Worm (Caenorhabditis elegans) whole organism, young adult: ENCODE results near the gene snfc-5.
A peak's percentile ranks its signal among the peaks of the same experiment; 100 is the strongest.

Experiments
- B0261.1 ChIP-seq: sonication (generic microtip); optimal IDR thresholded peaks from 2 replicates; lab custom pipeline; 2016; ENCODE audit warnings: mild to moderate bottlenecking, missing genetic modification characterization, moderate library complexity, missing compliant biosample characterization
- B0336.3 ChIP-seq: fragments of 200-800 bp; sonication (Bioruptor generic); IDR thresholded peaks from 2 replicates; pipeline ENCODE4 v1.3.6; 2022; ENCODE audit warnings: missing genetic modification characterization, missing compliant biosample characterization
- D2030.7 ChIP-seq: fragments of 200-800 bp; sonication (Bioruptor generic); IDR thresholded peaks from 2 replicates; pipeline ENCODE4 v1.3.6; 2022; ENCODE audit warnings: missing genetic modification reagents, missing genetic modification characterization, missing compliant biosample characterization
- F33H1.4 ChIP-seq: fragments of 200-800 bp; sonication (Bioruptor generic); IDR thresholded peaks from 2 replicates; pipeline ENCODE4 v1.3.6; 2022; ENCODE audit warnings: missing genetic modification reagents, missing genetic modification characterization, missing compliant biosample characterization
- K11D2.4 ChIP-seq: fragments of 200-800 bp; sonication (Bioruptor generic); IDR thresholded peaks from 2 replicates; pipeline ENCODE4 v1.3.6; 2022; ENCODE audit warnings: missing genetic modification reagents, missing genetic modification characterization, missing compliant biosample characterization
- T07F8.4 ChIP-seq: sonication (generic microtip); optimal IDR thresholded peaks from 2 replicates; lab custom pipeline; 2016; ENCODE audit warnings: mild to moderate bottlenecking, missing genetic modification characterization, moderate library complexity, missing compliant biosample characterization
- T26A5.8 ChIP-seq: sonication (generic microtip); optimal IDR thresholded peaks from 2 replicates; lab custom pipeline; 2016; ENCODE audit warnings: missing genetic modification characterization, missing compliant biosample characterization
- Y56A3A.18 ChIP-seq: fragments of 200-800 bp; sonication (Bioruptor generic); IDR thresholded peaks from 2 replicates; pipeline ENCODE4 v1.3.6; 2022; ENCODE audit warnings: missing genetic modification reagents, missing genetic modification characterization, missing compliant biosample characterization
- Y67H2A.10 ChIP-seq: fragments of 200-800 bp; sonication (Bioruptor generic); conservative IDR thresholded peaks from 2 replicates; pipeline ENCODE4 v1.3.6; 2022; ENCODE audit warnings: missing genetic modification reagents, missing genetic modification characterization, missing compliant biosample characterization
- Y95B8A.8 ChIP-seq: fragments of 200-800 bp; sonication (Bioruptor generic); IDR thresholded peaks from 2 replicates; pipeline ENCODE4 v1.3.6; 2022; ENCODE audit warnings: missing genetic modification reagents, missing genetic modification characterization, missing compliant biosample characterization
- ama-1 ChIP-seq, 3 experiments: fragments of 150-350 bp in 1 of 3; sonication (generic microtip) in 2 of 3; optimal IDR thresholded peaks; 2 replicates each; lab custom pipeline; 2014 to 2018; ENCODE audit warnings: missing biosample characterization in 2 of 3, missing genetic modification characterization in 2 of 3, missing genetic modification reagents in 2 of 3
- attf-5 ChIP-seq: fragments of 200-800 bp; sonication (Bioruptor generic); optimal IDR thresholded peaks from 2 replicates; lab custom pipeline; 2018; ENCODE audit warnings: mild to moderate bottlenecking, missing genetic modification characterization, missing compliant biosample characterization
- bed-1 ChIP-seq: fragments of 200-800 bp; sonication (Bioruptor generic); IDR thresholded peaks from 2 replicates; pipeline ENCODE4 v1.3.6; 2022; ENCODE audit warnings: missing genetic modification reagents, missing genetic modification characterization, missing compliant biosample characterization
- cebp-1 ChIP-seq, 2 experiments: fragments of 200-800 bp in 1 of 2; sonication (Bioruptor generic) in 1 of 2; sonication (generic microtip) in 1 of 2; IDR thresholded peaks in 1 of 2; optimal IDR thresholded peaks in 1 of 2; 2 replicates each; pipeline versions ENCODE4 v1.3.6 to Lab custom; 2017 to 2022; ENCODE audit warnings: missing compliant biosample characterization in 2 of 2, missing genetic modification characterization in 2 of 2, mild to moderate bottlenecking in 1 of 2, missing genetic modification reagents in 1 of 2, moderate library complexity in 1 of 2
- ceh-58 ChIP-seq: fragments of 200-800 bp; sonication (Bioruptor generic); IDR thresholded peaks from 2 replicates; pipeline ENCODE4 v1.3.6; 2022; ENCODE audit warnings: missing genetic modification characterization, missing compliant biosample characterization
- dox-1 ChIP-seq: fragments of 200-800 bp; sonication (Bioruptor generic); IDR thresholded peaks from 2 replicates; pipeline ENCODE4 v1.3.6; 2022; ENCODE audit warnings: missing genetic modification reagents, missing genetic modification characterization, missing compliant biosample characterization
- egl-44 ChIP-seq: fragments of 200-800 bp; sonication (Bioruptor generic); IDR thresholded peaks from 2 replicates; pipeline ENCODE4 v1.3.6; 2022; ENCODE audit warnings: missing genetic modification reagents, missing genetic modification characterization, missing compliant biosample characterization
- egrh-3 ChIP-seq: fragments of 200-800 bp; sonication (Bioruptor generic); IDR thresholded peaks from 2 replicates; pipeline ENCODE4 v1.3.6; 2022; ENCODE audit warnings: missing genetic modification reagents, missing genetic modification characterization, missing compliant biosample characterization
- ekl-4 ChIP-seq: fragments of 200-800 bp; sonication (Bioruptor generic); IDR thresholded peaks from 2 replicates; pipeline ENCODE4 v1.3.6; 2022; ENCODE audit warnings: missing genetic modification reagents, missing genetic modification characterization, missing compliant biosample characterization
- fkh-3 ChIP-seq: sonication (generic microtip); optimal IDR thresholded peaks from 2 replicates; lab custom pipeline; 2016; ENCODE audit warnings: mild to moderate bottlenecking, missing genetic modification characterization, missing compliant biosample characterization
- hlh-12 ChIP-seq: sonication (generic microtip); optimal IDR thresholded peaks from 2 replicates; lab custom pipeline; 2016; ENCODE audit warnings: missing genetic modification characterization, missing compliant biosample characterization
- hmg-1.2 ChIP-seq: fragments of 200-800 bp; sonication (Bioruptor generic); IDR thresholded peaks from 2 replicates; pipeline ENCODE4 v1.3.6; 2022; ENCODE audit warnings: missing genetic modification reagents, missing genetic modification characterization, missing compliant biosample characterization
- hmg-20 ChIP-seq: fragments of 200-800 bp; sonication (Bioruptor generic); IDR thresholded peaks from 2 replicates; pipeline ENCODE4 v1.3.6; 2022; ENCODE audit warnings: missing genetic modification reagents, missing genetic modification characterization, missing compliant biosample characterization
- hrde-1 ChIP-seq: sonication (generic microtip); optimal IDR thresholded peaks from 2 replicates; lab custom pipeline; 2016; ENCODE audit warnings: missing genetic modification characterization, mild to moderate bottlenecking, missing compliant biosample characterization, moderate library complexity, missing genotype, missing genetic modification reagents, borderline replicate concordance
- lsl-1 ChIP-seq: fragments of 200-800 bp; sonication (Bioruptor generic); optimal IDR thresholded peaks from 2 replicates; lab custom pipeline; 2018; ENCODE audit warnings: mild to moderate bottlenecking, missing genetic modification characterization, moderate library complexity, missing compliant biosample characterization
- lsy-27 ChIP-seq: sonication (generic microtip); optimal IDR thresholded peaks from 2 replicates; lab custom pipeline; 2017; ENCODE audit warnings: missing genetic modification characterization, mild to moderate bottlenecking, missing compliant biosample characterization, antibody characterized with exemption, missing genotype, borderline replicate concordance; ENCODE audit not compliant: insufficient read depth
- madf-10 ChIP-seq: sonication (generic microtip); optimal IDR thresholded peaks from 2 replicates; lab custom pipeline; 2016; ENCODE audit warnings: mild to moderate bottlenecking, missing genetic modification characterization, missing compliant biosample characterization
- madf-8 ChIP-seq: fragments of 200-800 bp; sonication (Bioruptor generic); conservative IDR thresholded peaks from 2 replicates; pipeline ENCODE4 v1.3.6; 2022; ENCODE audit warnings: missing genetic modification reagents, missing genetic modification characterization, missing compliant biosample characterization
- nfyb-1 ChIP-seq: fragments of 200-800 bp; sonication (Bioruptor generic); IDR thresholded peaks from 2 replicates; pipeline ENCODE4 v1.3.6; 2022; ENCODE audit warnings: missing genetic modification reagents, missing genetic modification characterization, missing compliant biosample characterization
- nhr-27 ChIP-seq: fragments of 200-800 bp; sonication (Bioruptor generic); optimal IDR thresholded peaks from 2 replicates; lab custom pipeline; 2018; ENCODE audit warnings: mild to moderate bottlenecking, missing genetic modification characterization, moderate library complexity, missing compliant biosample characterization
- nhr-80 ChIP-seq: sonication (generic microtip); optimal IDR thresholded peaks from 2 replicates; lab custom pipeline; 2016; ENCODE audit warnings: missing genetic modification characterization, missing compliant biosample characterization
- rpc-1 ChIP-seq, 2 experiments: fragments of 150-350 bp in 1 of 2; sonication (generic microtip) in 1 of 2; optimal IDR thresholded peaks; 2 replicates each; lab custom pipeline; 2014 to 2018; ENCODE audit warnings: missing biosample characterization in 1 of 2, missing genetic modification characterization in 1 of 2, missing genetic modification reagents in 1 of 2, missing genotype in 1 of 2
- snpc-1.1 ChIP-seq: sonication (generic microtip); optimal IDR thresholded peaks from 2 replicates; lab custom pipeline; 2017; ENCODE audit warnings: missing genetic modification characterization, mild to moderate bottlenecking, missing compliant biosample characterization, antibody characterized with exemption, moderate library complexity, missing genotype, missing genetic modification reagents; ENCODE audit not compliant: insufficient read depth
- snpc-4 ChIP-seq, 5 experiments: fragments of 150-350 bp in 1 of 5; sonication (generic microtip) in 4 of 5; optimal IDR thresholded peaks; 2 replicates each; lab custom pipeline; 2014 to 2018; ENCODE audit warnings: missing genetic modification characterization in 5 of 5, missing biosample characterization in 3 of 5, antibody characterized with exemption in 2 of 5, mild to moderate bottlenecking in 2 of 5, missing compliant biosample characterization in 2 of 5, missing genotype in 2 of 5, moderate library complexity in 2 of 5, missing genetic modification reagents in 1 of 5
- somi-1 ChIP-seq: fragments of 200-800 bp; sonication (Bioruptor generic); optimal IDR thresholded peaks from 2 replicates; lab custom pipeline; 2018; ENCODE audit warnings: mild to moderate bottlenecking, missing genetic modification characterization, missing compliant biosample characterization
- tbp1 ChIP-seq: fragments of 200-800 bp; sonication (Bioruptor generic); optimal IDR thresholded peaks from 2 replicates; lab custom pipeline; 2018; ENCODE audit warnings: mild to moderate bottlenecking, missing genetic modification characterization, missing compliant biosample characterization
- tlf-1 ChIP-seq: fragments of 200-800 bp; sonication (Bioruptor generic); optimal IDR thresholded peaks from 2 replicates; lab custom pipeline; 2018; ENCODE audit warnings: mild to moderate bottlenecking, missing genetic modification characterization, missing compliant biosample characterization
- unc-130 ChIP-seq: sonication (generic microtip); optimal IDR thresholded peaks from 2 replicates; lab custom pipeline; 2016; ENCODE audit warnings: missing genetic modification reagents, missing genetic modification characterization, missing compliant biosample characterization
- xnd-1 ChIP-seq: sonication (generic microtip); optimal IDR thresholded peaks from 2 replicates; lab custom pipeline; 2016; ENCODE audit warnings: missing genotype, missing genetic modification reagents, missing genetic modification characterization, missing compliant biosample characterization
- zim-3 ChIP-seq: sonication (generic microtip); optimal IDR thresholded peaks from 2 replicates; lab custom pipeline; 2017; ENCODE audit warnings: mild to moderate bottlenecking, missing genetic modification characterization, moderate library complexity, missing compliant biosample characterization
- ztf-18 ChIP-seq: sonication (generic microtip); optimal IDR thresholded peaks from 2 replicates; lab custom pipeline; 2016; ENCODE audit warnings: missing genotype, mild to moderate bottlenecking, missing genetic modification characterization, missing compliant biosample characterization
- ztf-22 ChIP-seq: fragments of 200-800 bp; sonication (Bioruptor generic); optimal IDR thresholded peaks from 2 replicates; lab custom pipeline; 2018; ENCODE audit warnings: mild to moderate bottlenecking, missing genetic modification characterization, moderate library complexity, missing compliant biosample characterization

snfc-5 gene

DNA sequence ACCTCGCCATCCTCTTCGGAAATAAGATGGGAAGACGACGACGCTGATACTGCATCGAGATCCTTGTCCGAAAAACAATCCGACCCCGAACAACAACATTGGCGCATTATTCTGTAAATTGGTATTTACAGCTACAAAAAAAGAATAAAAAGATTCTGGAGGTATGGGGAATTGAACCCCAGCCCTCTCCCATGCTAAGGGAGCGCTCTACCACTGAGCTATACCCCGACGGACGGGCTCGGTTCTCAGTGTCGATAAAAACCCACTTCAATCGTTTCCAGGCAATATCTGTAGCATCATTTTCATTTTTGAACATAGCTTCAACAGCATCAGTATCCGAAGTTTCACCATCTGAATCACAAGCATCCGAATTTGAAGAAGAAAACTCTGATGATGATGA lies 24.2 kb downstream of the snfc-5 start (continued):
- no peak for TF ChIP-seq ama-1 (optimal IDR thresholded peaks at IDR 0.05; lab: Kevin White, UChicago)
- TF ChIP-seq ama-1 (GFP tag; optimal IDR thresholded peaks at IDR 0.05; lab: Kevin White, UChicago): peak in 1 of 2 experiments; percentile 64
- peak; percentile 71 for TF ChIP-seq B0261.1 (tag; lab: Kevin White, UChicago)
- peak; percentile 88 for TF ChIP-seq tbp1
- peak; percentile 7; the same call in 1 of the 2 replicates for TF ChIP-seq F33H1.4 (GFP tag; lab: Robert Waterston, UW)
- no peak for TF ChIP-seq Y56A3A.18 (GFP tag; lab: Robert Waterston, UW)
- TF ChIP-seq T26A5.8: no peak
- TF ChIP-seq egrh-3 (GFP tag; lab: Robert Waterston, UW): peak; percentile 42
- TF ChIP-seq snpc-4 (GFP tag; optimal IDR thresholded peaks at IDR 0.05; lab: Kevin White, UChicago): no peak
- TF ChIP-seq snpc-4 (tag; optimal IDR thresholded peaks at IDR 0.05; lab: Kevin White, UChicago): peak; percentile 7 to 87 (median 58)
- no peak for TF ChIP-seq madf-10
- peak; percentile 67 for TF ChIP-seq D2030.7
- peak; percentile 54 for TF ChIP-seq hmg-1.2 (GFP tag; lab: Robert Waterston, UW)
- peak; percentile 77 for TF ChIP-seq dox-1 (GFP tag; lab: Robert Waterston, UW)
- 0 out of 2 replicates have a peak, but pooled peaks have one; percentile 57 for TF ChIP-seq ceh-58 (GFP tag; lab: Robert Waterston, UW)
- peak; percentile 58 for TF ChIP-seq rpc-1 (optimal IDR thresholded peaks at IDR 0.05; lab: Kevin White, UChicago)
- peak; percentile 77 for TF ChIP-seq rpc-1 (tag; optimal IDR thresholded peaks at IDR 0.05; lab: Kevin White, UChicago)
- TF ChIP-seq nhr-80 (tag; lab: Kevin White, UChicago): peak; percentile 13
- TF ChIP-seq B0336.3 (GFP tag; lab: Robert Waterston, UW): peak; percentile 20; the same call in 1 of the 2 replicates
- peak; percentile 26 for TF ChIP-seq lsl-1 (GFP tag; lab: Kevin White, UChicago)
- TF ChIP-seq hlh-12 (tag; lab: Kevin White, UChicago): no peak
- TF ChIP-seq madf-8: peak; percentile 61
- TF ChIP-seq snpc-1.1 (tag; lab: Kevin White, UChicago): peak; percentile 57

ce11 chrIII:4429402-4429801 lies 24.8 kb downstream of the snfc-5 start, which contains the start of gene C28A5.6:
C28A5.6 (minus strand) TSS chrIII:4429502.
- TF ChIP-seq snpc-1.1 (tag; lab: Kevin White, UChicago): no peak
- TF ChIP-seq egrh-3 (GFP tag; lab: Robert Waterston, UW): no peak
- TF ChIP-seq ztf-18 (tag; lab: Kevin White, UChicago): no peak
- no peak for TF ChIP-seq bed-1
- TF ChIP-seq F33H1.4 (GFP tag; lab: Robert Waterston, UW): no peak
- TF ChIP-seq somi-1 (GFP tag; lab: Kevin White, UChicago): no peak
- no peak for TF ChIP-seq cebp-1 (GFP tag; IDR thresholded peaks at IDR 0.05; lab: Robert Waterston, UW)
- TF ChIP-seq cebp-1 (tag; optimal IDR thresholded peaks at IDR 0.05; lab: Kevin White, UChicago): no peak
- TF ChIP-seq egl-44 (GFP tag; lab: Robert Waterston, UW): no peak
- TF ChIP-seq hmg-20 (GFP tag; lab: Robert Waterston, UW): no peak
- TF ChIP-seq K11D2.4 (GFP tag; lab: Robert Waterston, UW): no peak
- no peak for TF ChIP-seq rpc-1 (optimal IDR thresholded peaks at IDR 0.05; lab: Kevin White, UChicago)
- TF ChIP-seq rpc-1 (tag; optimal IDR thresholded peaks at IDR 0.05; lab: Kevin White, UChicago): no peak
- no peak for TF ChIP-seq zim-3 (tag; lab: Kevin White, UChicago)
- TF ChIP-seq, all 124 proteins: peak for 0

ce11 chrIII:4434294-4434781 lies 29.8 kb downstream of the snfc-5 start, which contains the start of gene C28A5.1:
C28A5.1 (minus strand) TSS chrIII:4434344.
- TF ChIP-seq xnd-1 (tag; lab: Kevin White, UChicago) (peak; percentile 91), tlf-1 (GFP tag; lab: Kevin White, UChicago) (peak; percentile 30), ztf-22 (GFP tag; lab: Kevin White, UChicago) (no peak), lsy-27 (tag; lab: Kevin White, UChicago) (no peak), T07F8.4 (tag; lab: Kevin White, UChicago) (no peak), Y67H2A.10 (GFP tag; lab: Robert Waterston, UW) (no peak), nhr-27 (tag; lab: Kevin White, UChicago) (no peak), lsl-1 (GFP tag; lab: Kevin White, UChicago) (peak; percentile 97), hrde-1 (tag; lab: Kevin White, UChicago) (peak; percentile 67), fkh-3 (tag; lab: Kevin White, UChicago) (no peak), Y56A3A.18 (GFP tag; lab: Robert Waterston, UW) (0 out of 2 replicates have a peak, but pooled peaks have one; percentile 25), unc-130 (GFP tag; lab: Kevin White, UChicago) (peak; percentile 79), ekl-4 (GFP tag; lab: Robert Waterston, UW) (no peak), attf-5 (GFP tag; lab: Kevin White, UChicago) (no peak), Y95B8A.8 (GFP tag; lab: Robert Waterston, UW) (0 out of 2 replicates have a peak, but pooled peaks have one; percentile 63), nfyb-1 (GFP tag; lab: Robert Waterston, UW) (no peak)
